Worm (Caenorhabditis elegans): ENCODE measurements around the gene Y41D4A.7.

The Y41D4A.7 gene

ce11 chrIV:1711029-1711489 is 50.3 kb downstream of the Y41D4A.7 start, which contains the start of gene rpi-2:
TSS of gene rpi-2 (plus strand) at chrIV:1711262.
- TF ChIP-seq T22C8.4 (GFP tag; IDR thresholded peaks at IDR 0.05) (no peak), klf-2 (GFP tag; conservative IDR thresholded peaks at IDR 0.05) (0 out of 2 replicates have a peak, but pooled peaks have one; percentile 26), ztf-29 (GFP tag; IDR thresholded peaks at IDR 0.05) (no peak), cog-1 (tag; optimal IDR thresholded peaks at IDR 0.05) (no peak), ref-1 (GFP tag; conservative IDR thresholded peaks at IDR 0.05) (no peak)

- TF ChIP-seq flt-1 (GFP tag; IDR thresholded peaks at IDR 0.05) (0 out of 2 replicates have a peak, but pooled peaks have one; percentile 28), cog-1 (tag; optimal IDR thresholded peaks at IDR 0.05) (no peak)
These were observed 50.8 kb downstream of the Y41D4A.7 start for ce11 chrIV:1710535-1710934.

- TF ChIP-seq T22C8.4 (GFP tag; IDR thresholded peaks at IDR 0.05), result no peak
- TF ChIP-seq ztf-23 (GFP tag; IDR thresholded peaks at IDR 0.05), result 0 out of 2 replicates have a peak, but pooled peaks have one; percentile 24
These were observed 51.6 kb downstream of the Y41D4A.7 start, which contains the start of the genes pbs-1 and K08D12.3 for ce11 chrIV:1709695-1710315. TSS of gene pbs-1 (minus strand) at chrIV:1709745. TSS of gene K08D12.3 (plus strand) at chrIV:1710265.

ce11 chrIV:1709002-1709401 is 52.4 kb downstream of the Y41D4A.7 start:
- no peak for TF ChIP-seq ref-1 (GFP tag; conservative IDR thresholded peaks at IDR 0.05)
- no peak for TF ChIP-seq klf-2 (GFP tag; conservative IDR thresholded peaks at IDR 0.05)
- TF ChIP-seq ztf-29 (GFP tag; IDR thresholded peaks at IDR 0.05), result no peak
- TF ChIP-seq flt-1 (GFP tag; IDR thresholded peaks at IDR 0.05), result no peak
- TF ChIP-seq tab-1 (GFP tag; IDR thresholded peaks at IDR 0.05), result no peak
- TF ChIP-seq T22C8.4 (GFP tag; IDR thresholded peaks at IDR 0.05), result no peak
- no peak for TF ChIP-seq med-1 (GFP tag; optimal IDR thresholded peaks at IDR 0.05; ENCODE audit: insufficient read depth)
- no peak for TF ChIP-seq ztf-23 (GFP tag; IDR thresholded peaks at IDR 0.05)
- TF ChIP-seq cog-1 (tag; optimal IDR thresholded peaks at IDR 0.05), result no peak

- TF ChIP-seq klf-2 (GFP tag; conservative IDR thresholded peaks at IDR 0.05) (no peak), cog-1 (tag; optimal IDR thresholded peaks at IDR 0.05) (no peak), tab-1 (GFP tag; IDR thresholded peaks at IDR 0.05) (no peak), ztf-29 (GFP tag; IDR thresholded peaks at IDR 0.05) (no peak), T22C8.4 (GFP tag; IDR thresholded peaks at IDR 0.05) (no peak), ref-1 (GFP tag; conservative IDR thresholded peaks at IDR 0.05) (no peak), ztf-23 (GFP tag; IDR thresholded peaks at IDR 0.05) (no peak), med-1 (GFP tag; optimal IDR thresholded peaks at IDR 0.05; ENCODE audit: insufficient read depth) (no peak), flt-1 (GFP tag; IDR thresholded peaks at IDR 0.05) (no peak)
These were observed 52.9 kb downstream of the Y41D4A.7 start for ce11 chrIV:1708426-1708826.

- TF ChIP-seq ztf-23 (GFP tag; IDR thresholded peaks at IDR 0.05) (no peak), ref-1 (GFP tag; conservative IDR thresholded peaks at IDR 0.05) (no peak), ztf-29 (GFP tag; IDR thresholded peaks at IDR 0.05) (no peak), flt-1 (GFP tag; IDR thresholded peaks at IDR 0.05) (no peak), med-1 (GFP tag; optimal IDR thresholded peaks at IDR 0.05; ENCODE audit: insufficient read depth) (no peak), tab-1 (GFP tag; IDR thresholded peaks at IDR 0.05) (no peak)
These were observed 53.4 kb downstream of the Y41D4A.7 start for ce11 chrIV:1707960-1708359.

- TF ChIP-seq T22C8.4 (GFP tag; IDR thresholded peaks at IDR 0.05), result peak; percentile 42; the same call in 1 of the 2 replicates
- no peak for TF ChIP-seq cog-1 (tag; optimal IDR thresholded peaks at IDR 0.05)
These were observed 54.4 kb downstream of the Y41D4A.7 start, which contains the start of gene K08D12.4 for ce11 chrIV:1706996-1707395. TSS of gene K08D12.4 (plus strand) at chrIV:1707296.
